Worm (Caenorhabditis elegans) whole organism, midembryonic: ENCODE results near the gene Y75B8A.31.

Source experiments
- T22C8.4 ChIP-seq: fragments of 200-800 bp; sonication (Bioruptor generic); IDR thresholded peaks from 2 replicates; pipeline ENCODE4 v1.3.6; 2022; ENCODE audit warnings: missing genetic modification characterization, missing compliant biosample characterization
- cog-1 ChIP-seq: sonication (generic microtip); optimal IDR thresholded peaks from 2 replicates; lab custom pipeline; 2016; ENCODE audit warnings: missing genetic modification characterization, missing compliant biosample characterization
- flt-1 ChIP-seq: fragments of 200-800 bp; sonication (Bioruptor generic); IDR thresholded peaks from 2 replicates; pipeline ENCODE4 v1.3.6; 2022; ENCODE audit warnings: missing genetic modification characterization, missing compliant biosample characterization
- klf-2 ChIP-seq: fragments of 200-800 bp; sonication (Bioruptor generic); conservative IDR thresholded peaks from 2 replicates; pipeline ENCODE4 v1.3.6; 2022; ENCODE audit warnings: missing genetic modification reagents, missing genetic modification characterization, missing compliant biosample characterization
- med-1 ChIP-seq: sonication (generic microtip); optimal IDR thresholded peaks from 2 replicates; lab custom pipeline; 2017; ENCODE audit warnings: missing genetic modification characterization, mild to moderate bottlenecking, missing compliant biosample characterization, antibody characterized with exemption, missing genetic modification reagents; ENCODE audit not compliant: insufficient read depth
- ref-1 ChIP-seq: fragments of 200-800 bp; sonication (Bioruptor generic); conservative IDR thresholded peaks from 2 replicates; pipeline ENCODE4 v1.3.6; 2022; ENCODE audit warnings: missing genetic modification reagents, missing genetic modification characterization, missing compliant biosample characterization
- tab-1 ChIP-seq: fragments of 200-800 bp; sonication (Bioruptor generic); IDR thresholded peaks from 2 replicates; pipeline ENCODE4 v1.3.6; 2022; ENCODE audit warnings: missing genetic modification characterization, missing compliant biosample characterization
- ztf-23 ChIP-seq: fragments of 200-800 bp; sonication (Bioruptor generic); IDR thresholded peaks from 2 replicates; pipeline ENCODE4 v1.3.6; 2022; ENCODE audit warnings: missing genetic modification reagents, missing genetic modification characterization, missing compliant biosample characterization
- ztf-29 ChIP-seq: fragments of 200-800 bp; sonication (Bioruptor generic); IDR thresholded peaks from 2 replicates; pipeline ENCODE4 v1.3.6; 2022; ENCODE audit warnings: missing genetic modification reagents, missing genetic modification characterization, missing compliant biosample characterization

DNA sequence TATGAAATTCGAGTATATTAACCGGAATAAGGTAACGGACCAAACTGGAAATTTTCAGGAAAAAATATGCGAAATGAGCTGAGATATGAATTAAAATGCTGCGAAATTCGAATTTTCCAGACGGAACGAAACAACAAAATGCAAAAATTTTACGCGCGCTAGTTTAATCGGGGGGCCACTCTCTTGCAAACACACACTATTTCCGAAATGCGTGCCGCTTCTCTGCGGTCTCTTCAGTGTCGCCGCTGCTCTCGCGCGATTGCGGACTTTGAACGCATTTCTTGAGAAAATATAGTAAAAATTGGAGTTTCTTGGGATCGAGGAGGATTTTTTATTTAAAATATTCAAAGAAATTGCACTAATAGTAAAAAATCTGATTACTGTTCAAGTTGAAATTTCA is 18.0 kb downstream of the Y75B8A.31 start:
- TF ChIP-seq med-1 (GFP tag; lab: Kevin White, UChicago), result no peak
- TF ChIP-seq klf-2 (GFP tag; lab: Robert Waterston, UW), result no peak
- TF ChIP-seq flt-1 (GFP tag; lab: Robert Waterston, UW), result no peak
- TF ChIP-seq ztf-29 (GFP tag; lab: Robert Waterston, UW), result no peak
- peak; percentile 50; the same call in 1 of the 2 replicates for TF ChIP-seq ztf-23 (GFP tag; lab: Robert Waterston, UW)
- TF ChIP-seq T22C8.4, result no peak
- TF ChIP-seq ref-1, result no peak
- no peak for TF ChIP-seq tab-1 (GFP tag; lab: Robert Waterston, UW)
- no peak for TF ChIP-seq cog-1 (tag; lab: Kevin White, UChicago)
